Fruit fly (Drosophila melanogaster): ENCODE measurements around the gene CG31674.
A peak's percentile ranks its signal among the peaks of the same experiment; 100 is the strongest.

dm6 chr2L:20878463-20878862, 47.4 kb downstream of the CG31674 start:
- no peak for TF ChIP-seq nerfin-1 (tag; optimal IDR thresholded peaks at IDR 0.05)
- no peak for TF ChIP-seq psq (GFP tag; optimal IDR thresholded peaks at IDR 0.05)
- no peak for TF ChIP-seq TFAM (GFP tag; optimal IDR thresholded peaks at IDR 0.05)
- TF ChIP-seq CG15601 (tag; optimal IDR thresholded peaks at IDR 0.05): no peak
- TF ChIP-seq ac (GFP tag; optimal IDR thresholded peaks at IDR 0.05): no peak
- no peak for TF ChIP-seq ttk (GFP tag; IDR thresholded peaks at IDR 0.05)
- TF ChIP-seq Dll (GFP tag; IDR thresholded peaks at IDR 0.05; ENCODE audit: partially characterized antibody): no peak
- TF ChIP-seq Spps (tag; optimal IDR thresholded peaks at IDR 0.05): no peak
- TF ChIP-seq Sry-δ (GFP tag; optimal IDR thresholded peaks at IDR 0.05): no peak
- TF ChIP-seq Optix (GFP tag; IDR thresholded peaks at IDR 0.05): no peak
- TF ChIP-seq stc (GFP tag; IDR thresholded peaks at IDR 0.05): no peak
- TF ChIP-seq hb (GFP tag; IDR thresholded peaks at IDR 0.05; ENCODE audit: partially characterized antibody): no peak
- TF ChIP-seq Med (GFP tag): peak; percentile 32
- TF ChIP-seq Asciz (GFP tag; optimal IDR thresholded peaks at IDR 0.05): no peak

All from whole organism, embryonic.